Worm (Caenorhabditis elegans): ENCODE results near the gene F20A1.4.

DNA sequence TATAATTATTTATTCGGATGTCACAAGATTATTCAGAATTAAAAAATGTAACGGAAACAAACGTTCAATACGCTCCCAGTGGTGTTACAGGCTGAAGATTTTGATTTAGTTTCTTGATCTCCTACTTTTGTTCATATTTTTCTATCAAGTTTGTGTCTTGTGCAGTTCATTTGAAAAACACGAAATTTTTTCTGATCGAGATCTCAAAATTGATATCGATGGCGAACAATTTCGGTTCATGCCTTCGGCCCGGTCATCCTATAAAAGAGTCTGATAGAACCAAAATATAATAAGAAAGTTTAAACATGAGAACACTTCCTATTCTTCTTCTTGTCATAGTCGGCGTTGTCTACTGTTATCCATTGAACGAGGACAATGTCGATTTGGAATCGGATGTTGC is 14.4 kb downstream of the F20A1.4 start, which contains the start of gene drd-10:
- TF ChIP-seq ceh-8 (GFP tag; optimal IDR thresholded peaks at IDR 0.05) (no peak), ztf-11 (tag; optimal IDR thresholded peaks at IDR 0.05) (no peak), zip-4 (GFP tag; optimal IDR thresholded peaks at IDR 0.05) (no peak), ces-1 (GFP tag; optimal IDR thresholded peaks at IDR 0.05) (no peak), pqm-1 (tag; optimal IDR thresholded peaks at IDR 0.05) (no peak), dpl-1 (GFP tag; optimal IDR thresholded peaks at IDR 0.05) (no peak), mep-1 (tag; optimal IDR thresholded peaks at IDR 0.05) (no peak), zag-1 (tag; optimal IDR thresholded peaks at IDR 0.05) (no peak), alr-1 (tag; optimal IDR thresholded peaks at IDR 0.05; ENCODE audit: borderline replicate concordance) (no peak), ama-1 (optimal IDR thresholded peaks at IDR 0.05) (no peak)

Data from whole organism, L1 larva.